2 fruit fly cellular contexts compared by ENCODE assay signal in the genomic region with DNA sequence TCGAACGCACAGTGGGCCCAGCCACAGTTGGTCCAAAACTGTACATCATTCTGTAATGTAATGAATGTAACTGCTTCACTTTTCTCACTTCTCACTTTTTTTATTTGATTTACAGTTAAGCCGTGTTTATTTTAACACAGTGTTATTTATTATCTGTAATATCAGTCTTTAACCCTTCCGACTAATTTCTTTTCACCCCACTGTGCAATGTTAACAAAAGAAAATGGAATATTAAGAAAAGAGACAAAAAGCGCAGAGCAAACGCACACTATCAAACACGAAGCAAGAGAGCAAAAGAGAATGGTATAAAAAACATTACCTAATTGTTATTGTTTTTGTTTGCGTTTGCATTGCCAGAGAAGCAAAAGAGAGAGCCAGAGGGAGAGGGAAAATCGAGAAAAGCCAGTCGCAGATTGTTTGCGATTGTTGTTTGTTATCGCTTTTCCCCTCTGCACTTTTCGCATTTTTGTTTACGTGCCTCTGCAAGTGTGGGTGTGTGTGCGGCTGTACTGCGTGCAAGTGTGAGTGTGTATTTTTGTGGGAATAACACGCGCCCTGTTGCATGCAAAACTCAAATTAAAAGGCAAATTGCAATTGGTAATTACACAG.
A peak's percentile ranks its signal among the peaks of the same experiment; 100 is the strongest.
TF ChIP-seq lines count a peak whose summit lies in the region.

No protein-coding gene starts in this region.

TF ChIP-seq in whole organism, embryonic, 481 proteins besides CTCF, POLR2A, EP300 and RAD21 (continued from another document and continues in another):
- TF ChIP-seq CG10543 (GFP tag; optimal IDR thresholded peaks at IDR 0.05; lab: Kevin White, UChicago) = peak; percentile 97
- TF ChIP-seq CHES-1-like (GFP tag; optimal IDR thresholded peaks at IDR 0.05; lab: Kevin White, UChicago) = peak; percentile 99
- TF ChIP-seq fru (optimal IDR thresholded peaks at IDR 0.05; lab: Kevin White, UChicago) = no peak
- peak; percentile 96 for TF ChIP-seq Dek (tag; optimal IDR thresholded peaks at IDR 0.05; lab: Kevin White, UChicago)
- TF ChIP-seq Myb (GFP tag; optimal IDR thresholded peaks at IDR 0.05; lab: Kevin White, UChicago) = peak; percentile 90
- TF ChIP-seq Ravus (GFP tag; IDR thresholded peaks at IDR 0.05; lab: Robert Waterston, UW) = peak; percentile 91
- TF ChIP-seq CG6765 (GFP tag; optimal IDR thresholded peaks at IDR 0.05; lab: Kevin White, UChicago) = peak; percentile 97
- peak; percentile 96 for TF ChIP-seq Rx (GFP tag; IDR thresholded peaks at IDR 0.05; lab: Robert Waterston, UW)
- peak; percentile 92 for TF ChIP-seq sima (GFP tag; optimal IDR thresholded peaks at IDR 0.05; lab: Kevin White, UChicago)
- TF ChIP-seq Mrtf (GFP tag; IDR thresholded peaks at IDR 0.05; lab: Robert Waterston, UW) = peak; percentile 94
- peak; percentile 95 for TF ChIP-seq Lhr (GFP tag; optimal IDR thresholded peaks at IDR 0.05; lab: Kevin White, UChicago)
- peak; percentile 89 for TF ChIP-seq MBD-R2 (GFP tag; IDR thresholded peaks at IDR 0.05; lab: Robert Waterston, UW)
- peak; percentile 68 for TF ChIP-seq CG3995 (GFP tag; optimal IDR thresholded peaks at IDR 0.05; lab: Kevin White, UChicago)
- peak; percentile 95 for TF ChIP-seq danr (GFP tag; IDR thresholded peaks at IDR 0.05; lab: Robert Waterston, UW)
- peak; percentile 98 for TF ChIP-seq CG10209 (GFP tag; optimal IDR thresholded peaks at IDR 0.05; lab: Kevin White, UChicago)
- TF ChIP-seq Mad (GFP tag; optimal IDR thresholded peaks at IDR 0.05; lab: Kevin White, UChicago) = peak; percentile 98
- TF ChIP-seq CG2120 (GFP tag; optimal IDR thresholded peaks at IDR 0.05; lab: Kevin White, UChicago) = peak; percentile 98
- peak; percentile 97 for TF ChIP-seq CG3065 (GFP tag; optimal IDR thresholded peaks at IDR 0.05; lab: Kevin White, UChicago)
- TF ChIP-seq fd96Cb (tag; optimal IDR thresholded peaks at IDR 0.05; lab: Kevin White, UChicago) = peak; percentile 98
- peak; percentile 99 for TF ChIP-seq CG12391 (tag; optimal IDR thresholded peaks at IDR 0.05; lab: Kevin White, UChicago)
- peak; percentile 97 for TF ChIP-seq D19A (tag; optimal IDR thresholded peaks at IDR 0.05; lab: Kevin White, UChicago)
- peak; percentile 94 for TF ChIP-seq CG11093 (GFP tag; IDR thresholded peaks at IDR 0.05; lab: Robert Waterston, UW)
- peak; percentile 95 for TF ChIP-seq CG12155 (GFP tag; optimal IDR thresholded peaks at IDR 0.05; lab: Kevin White, UChicago)
- TF ChIP-seq pho (GFP tag; optimal IDR thresholded peaks at IDR 0.05; lab: Kevin White, UChicago) = peak; percentile 97
- TF ChIP-seq tin (GFP tag; optimal IDR thresholded peaks at IDR 0.05; lab: Kevin White, UChicago) = peak; percentile 99
- peak; percentile 98 for TF ChIP-seq en (GFP tag; optimal IDR thresholded peaks at IDR 0.05; lab: Kevin White, UChicago)
- peak; percentile 95 for TF ChIP-seq CG15696 (tag; optimal IDR thresholded peaks at IDR 0.05; lab: Kevin White, UChicago)
- peak; percentile 97 for TF ChIP-seq CG3281 (GFP tag; optimal IDR thresholded peaks at IDR 0.05; lab: Kevin White, UChicago)
- TF ChIP-seq pfk (GFP tag; optimal IDR thresholded peaks at IDR 0.05; lab: Kevin White, UChicago) = peak; percentile 52
- TF ChIP-seq Atf6 (GFP tag; IDR thresholded peaks at IDR 0.05; lab: Robert Waterston, UW) = peak; percentile 98
- peak; percentile 96 for TF ChIP-seq cwo (GFP tag; optimal IDR thresholded peaks at IDR 0.05; lab: Kevin White, UChicago)
- peak in 1 of 2 experiments; percentile 99 for TF ChIP-seq eve (GFP tag; optimal IDR thresholded peaks at IDR 0.05; lab: Kevin White, UChicago)
- peak; percentile 97 for TF ChIP-seq sim (GFP tag; IDR thresholded peaks at IDR 0.05; lab: Robert Waterston, UW)
- TF ChIP-seq mld (GFP tag; IDR thresholded peaks at IDR 0.05; lab: Robert Waterston, UW; ENCODE audit: partially characterized antibody) = no peak
- TF ChIP-seq dm (GFP tag; optimal IDR thresholded peaks at IDR 0.05; lab: Kevin White, UChicago) = peak; percentile 97
- peak; percentile 97 for TF ChIP-seq row (GFP tag; IDR thresholded peaks at IDR 0.05; lab: Robert Waterston, UW)
- peak; percentile 96 for TF ChIP-seq CG34376 (GFP tag; optimal IDR thresholded peaks at IDR 0.05; lab: Kevin White, UChicago)
- peak; percentile 97 for TF ChIP-seq CG14710 (tag; optimal IDR thresholded peaks at IDR 0.05; lab: Kevin White, UChicago)
- TF ChIP-seq inv (GFP tag; IDR thresholded peaks at IDR 0.05; lab: Robert Waterston, UW; ENCODE audit: partially characterized antibody) = peak; percentile 23; the same call in 1 of the 2 replicates
- TF ChIP-seq CG10462 (GFP tag; optimal IDR thresholded peaks at IDR 0.05; lab: Kevin White, UChicago) = peak; percentile 98
- TF ChIP-seq Awh (GFP tag; IDR thresholded peaks at IDR 0.05; lab: Robert Waterston, UW) = peak; percentile 98
- TF ChIP-seq CG5180 (GFP tag; optimal IDR thresholded peaks at IDR 0.05; lab: Kevin White, UChicago) = peak; percentile 92
- peak; percentile 96 for TF ChIP-seq fd3F (GFP tag; optimal IDR thresholded peaks at IDR 0.05; lab: Kevin White, UChicago)
- peak; percentile 96 for TF ChIP-seq Oaz (GFP tag; IDR thresholded peaks at IDR 0.05; lab: Robert Waterston, UW)
- TF ChIP-seq ab (GFP tag; optimal IDR thresholded peaks at IDR 0.05; lab: Kevin White, UChicago) = peak; percentile 96
- TF ChIP-seq Atf-2 (GFP tag; optimal IDR thresholded peaks at IDR 0.05; lab: Kevin White, UChicago) = peak; percentile 98
- TF ChIP-seq psq (GFP tag; optimal IDR thresholded peaks at IDR 0.05; lab: Kevin White, UChicago) = peak; percentile 97
- peak; percentile 99 for TF ChIP-seq CG8388 (GFP tag; optimal IDR thresholded peaks at IDR 0.05; lab: Kevin White, UChicago)
- peak; percentile 98 for TF ChIP-seq tio (GFP tag; optimal IDR thresholded peaks at IDR 0.05; lab: Kevin White, UChicago)
- peak; percentile 91 for TF ChIP-seq Nf-YC (tag; optimal IDR thresholded peaks at IDR 0.05; lab: Kevin White, UChicago)
- peak; percentile 95 for TF ChIP-seq Bdp1 (GFP tag; optimal IDR thresholded peaks at IDR 0.05; lab: Kevin White, UChicago)
- TF ChIP-seq lmd (GFP tag; IDR thresholded peaks at IDR 0.05; lab: Robert Waterston, UW) = peak; percentile 97
- TF ChIP-seq lab (GFP tag; optimal IDR thresholded peaks at IDR 0.05; lab: Kevin White, UChicago) = peak; percentile 99
- TF ChIP-seq Hsf (GFP tag; optimal IDR thresholded peaks at IDR 0.05; lab: Kevin White, UChicago) = peak; percentile 99
- TF ChIP-seq CG16815 (GFP tag; optimal IDR thresholded peaks at IDR 0.05; lab: Kevin White, UChicago) = peak; percentile 95
- TF ChIP-seq Med (GFP tag; lab: Kevin White, UChicago) = peak; percentile 100
- peak; percentile 97 for TF ChIP-seq CG12299 (tag; optimal IDR thresholded peaks at IDR 0.05; lab: Kevin White, UChicago)
- peak; percentile 98 for TF ChIP-seq repo (GFP tag; optimal IDR thresholded peaks at IDR 0.05; lab: Kevin White, UChicago)
- TF ChIP-seq CG15479 (GFP tag; optimal IDR thresholded peaks at IDR 0.05; lab: Kevin White, UChicago) = peak; percentile 89
- TF ChIP-seq TFAM (GFP tag; optimal IDR thresholded peaks at IDR 0.05; lab: Kevin White, UChicago) = peak; percentile 95
- TF ChIP-seq CG14050 (GFP tag; IDR thresholded peaks at IDR 0.05; lab: Robert Waterston, UW) = peak; percentile 97
- TF ChIP-seq CG10321 (GFP tag; IDR thresholded peaks at IDR 0.05; lab: Robert Waterston, UW) = peak; percentile 82

TF ChIP-seq in whole organism, prepupa, 60 proteins besides CTCF, POLR2A, EP300 and RAD21 (continued from another document):
- TF ChIP-seq CG31627 (GFP tag; optimal IDR thresholded peaks at IDR 0.05; lab: Kevin White, UChicago) (peak; percentile 96), CG6792 (GFP tag; optimal IDR thresholded peaks at IDR 0.05; lab: Kevin White, UChicago) (peak; percentile 91), Sox102F (GFP tag; optimal IDR thresholded peaks at IDR 0.05; lab: Kevin White, UChicago) (peak; percentile 97), Eip93F (GFP tag; optimal IDR thresholded peaks at IDR 0.05; lab: Kevin White, UChicago) (peak; percentile 56), CG11762 (GFP tag; optimal IDR thresholded peaks at IDR 0.05; lab: Kevin White, UChicago; ENCODE audit: insufficient read depth) (peak; percentile 91), svp (GFP tag; lab: Kevin White, UChicago) (peak; percentile 98), vri (GFP tag; optimal IDR thresholded peaks at IDR 0.05; lab: Kevin White, UChicago) (peak; percentile 98), ss (GFP tag; optimal IDR thresholded peaks at IDR 0.05; lab: Kevin White, UChicago) (peak; percentile 60 to 86), Ets21C (GFP tag; optimal IDR thresholded peaks at IDR 0.05; lab: Kevin White, UChicago) (peak; percentile 92), Smox (GFP tag; optimal IDR thresholded peaks at IDR 0.05; lab: Kevin White, UChicago) (peak; percentile 95), CG1621 (tag; optimal IDR thresholded peaks at IDR 0.05; lab: Kevin White, UChicago) (peak; percentile 90)
